Fruit fly (Drosophila melanogaster): ENCODE data around the gene CG4998.

Gene CG4998

DNA sequence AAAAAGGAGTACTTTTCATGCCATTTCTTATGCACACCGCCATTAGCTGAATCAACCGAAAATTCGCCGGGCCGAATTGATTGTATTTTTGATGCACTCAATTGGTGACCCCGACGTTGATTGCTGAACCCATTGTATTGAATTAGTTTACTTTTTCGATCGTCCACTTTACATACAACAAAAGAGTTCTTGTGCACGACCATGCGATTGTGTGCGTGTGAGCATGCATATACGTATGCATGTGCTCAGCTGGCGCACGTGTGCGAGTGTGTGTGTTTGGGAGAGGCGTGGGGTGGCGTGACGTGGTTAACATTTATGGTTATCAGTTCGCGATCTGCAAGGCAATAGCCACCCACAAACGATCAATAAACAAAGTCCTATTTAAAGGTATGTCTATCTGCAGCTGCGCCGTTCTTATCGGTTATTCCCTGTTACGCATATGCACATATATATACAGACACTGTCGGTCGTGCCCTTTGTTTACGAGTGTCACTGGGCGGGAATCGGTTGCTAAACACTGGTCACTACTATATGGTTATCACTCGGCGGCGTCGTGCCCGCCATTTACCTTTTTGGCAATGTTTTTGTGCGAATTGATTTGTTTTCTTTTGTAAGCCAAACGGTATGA, 46.6 kb downstream of the CG4998 start (continued):
- TF ChIP-seq Xrp1 (GFP tag; IDR thresholded peaks at IDR 0.05), result no peak
- TF ChIP-seq CG15479 (GFP tag; optimal IDR thresholded peaks at IDR 0.05), result peak; percentile 64
- TF ChIP-seq CG1233 (GFP tag; optimal IDR thresholded peaks at IDR 0.05), result no peak
- peak; percentile 74 for TF ChIP-seq nom (GFP tag; optimal IDR thresholded peaks at IDR 0.05)
- TF ChIP-seq fd96Cb (tag; optimal IDR thresholded peaks at IDR 0.05), result no peak
- no peak for TF ChIP-seq Bdp1 (GFP tag; optimal IDR thresholded peaks at IDR 0.05)
- no peak for TF ChIP-seq dan (GFP tag; IDR thresholded peaks at IDR 0.05)
- TF ChIP-seq Dref (GFP tag; IDR thresholded peaks at IDR 0.05), result no peak
- no peak for TF ChIP-seq CG3065 (GFP tag; optimal IDR thresholded peaks at IDR 0.05)
- TF ChIP-seq Hr78 (GFP tag; optimal IDR thresholded peaks at IDR 0.05), result peak in 1 of 2 experiments; percentile 86
- TF ChIP-seq CG3995 (GFP tag; optimal IDR thresholded peaks at IDR 0.05), result no peak
- TF ChIP-seq prd (optimal IDR thresholded peaks at IDR 0.05), result no peak
- TF ChIP-seq prd (GFP tag; IDR thresholded peaks at IDR 0.05), result no peak
- no peak for TF ChIP-seq ash1 (GFP tag; optimal IDR thresholded peaks at IDR 0.05)
- TF ChIP-seq CG9215 (GFP tag; IDR thresholded peaks at IDR 0.05), result no peak
- TF ChIP-seq H2.0 (GFP tag; IDR thresholded peaks at IDR 0.05), result no peak
- no peak for TF ChIP-seq CG7745 (tag; optimal IDR thresholded peaks at IDR 0.05)
- TF ChIP-seq sqz (GFP tag; optimal IDR thresholded peaks at IDR 0.05), result no peak
- TF ChIP-seq Atf3 (GFP tag; optimal IDR thresholded peaks at IDR 0.05), result no peak
- TF ChIP-seq Usf (GFP tag; optimal IDR thresholded peaks at IDR 0.05), result no peak

- peak; percentile 53 for TF ChIP-seq Xbp1 (GFP tag; optimal IDR thresholded peaks at IDR 0.05)
- TF ChIP-seq Ssrp (tag; optimal IDR thresholded peaks at IDR 0.05), result peak; percentile 50
- TF ChIP-seq CHES-1-like (GFP tag; optimal IDR thresholded peaks at IDR 0.05), result peak; percentile 20
- peak; percentile 9 for TF ChIP-seq zfh2 (GFP tag; optimal IDR thresholded peaks at IDR 0.05)
- no peak; the same call in 1 of the 2 replicates for TF ChIP-seq Ptx1 (GFP tag; IDR thresholded peaks at IDR 0.05)
- TF ChIP-seq CG11504 (tag; optimal IDR thresholded peaks at IDR 0.05), result peak; percentile 65
- TF ChIP-seq ken (GFP tag; IDR thresholded peaks at IDR 0.05), result peak; percentile 34; the same call in 1 of the 3 replicates
- TF ChIP-seq CG15514 (GFP tag; optimal IDR thresholded peaks at IDR 0.05), result peak; percentile 47
- no peak for TF ChIP-seq caup (GFP tag; optimal IDR thresholded peaks at IDR 0.05; ENCODE audit: severe bottlenecking)
- TF ChIP-seq nmo (GFP tag; optimal IDR thresholded peaks at IDR 0.05), result peak; percentile 85
- TF ChIP-seq HLH3B (GFP tag; IDR thresholded peaks at IDR 0.05), result peak; percentile 31; the same call in 1 of the 2 replicates
- peak; percentile 46 for TF ChIP-seq Sox102F (GFP tag; optimal IDR thresholded peaks at IDR 0.05)
- no peak for TF ChIP-seq crol (GFP tag; IDR thresholded peaks at IDR 0.05)
- TF ChIP-seq CG32772 (GFP tag; IDR thresholded peaks at IDR 0.05), result peak; percentile 65
- no peak for TF ChIP-seq h (optimal IDR thresholded peaks at IDR 0.05)
- TF ChIP-seq Dip2 (GFP tag; IDR thresholded peaks at IDR 0.05), result no peak
- TF ChIP-seq CG32767 (GFP tag; IDR thresholded peaks at IDR 0.05), result no peak
- no peak for TF ChIP-seq pan (optimal IDR thresholded peaks at IDR 0.05)
- TF ChIP-seq pan (GFP tag; optimal IDR thresholded peaks at IDR 0.05 in 1 of 2, IDR thresholded peaks at IDR 0.05 in 1 of 2), result peak in 1 of 2 experiments; percentile 5
- no peak for TF ChIP-seq tna (GFP tag; IDR thresholded peaks at IDR 0.05; ENCODE audit: partially characterized antibody)
- TF ChIP-seq ssp (GFP tag; IDR thresholded peaks at IDR 0.05), result peak; percentile 85
- no peak for TF ChIP-seq Asciz (GFP tag; optimal IDR thresholded peaks at IDR 0.05)
- TF ChIP-seq ttk (GFP tag; IDR thresholded peaks at IDR 0.05), result no peak
- no peak for TF ChIP-seq CG11723 (GFP tag; optimal IDR thresholded peaks at IDR 0.05)
- peak; percentile 75 for TF ChIP-seq CoRest (tag; optimal IDR thresholded peaks at IDR 0.05)
- peak; percentile 41 for TF ChIP-seq Hsf (GFP tag; optimal IDR thresholded peaks at IDR 0.05)
- TF ChIP-seq Blimp-1 (GFP tag; optimal IDR thresholded peaks at IDR 0.05), result peak; percentile 25
- TF ChIP-seq CG17912 (GFP tag; optimal IDR thresholded peaks at IDR 0.05), result no peak
- TF ChIP-seq row (GFP tag; IDR thresholded peaks at IDR 0.05), result peak; percentile 80
Observed at dm6 chr3L:16385880-16386584, 47.2 kb downstream of the CG4998 start, which contains the start of the genes Agpat3 and RAF2. Gene Agpat3 (minus strand): TSS chr3L:16385957. Gene RAF2 (plus strand): TSS chr3L:16386327.
